Worm (Caenorhabditis elegans): ENCODE data around the gene josd-1.

DNA sequence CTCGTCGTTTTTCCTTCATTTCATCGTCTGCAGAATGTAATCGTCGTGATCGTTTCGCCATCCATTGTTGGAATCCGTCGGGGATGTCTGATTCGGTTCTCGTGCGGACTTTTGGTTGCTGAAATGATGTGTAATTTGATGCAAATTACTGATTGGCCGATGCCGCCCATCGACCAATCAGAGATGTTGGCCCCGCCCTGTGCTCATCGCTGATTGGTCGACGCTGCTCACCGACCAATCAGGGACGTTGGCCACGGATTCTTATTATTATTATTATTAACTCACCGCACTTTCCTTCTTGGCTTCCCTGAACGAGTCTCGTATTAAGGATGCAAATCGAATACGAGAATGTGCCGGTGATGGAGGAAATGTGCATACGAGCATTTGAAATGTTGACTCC, 42.4 kb upstream of the josd-1 start:
- no peak for TF ChIP-seq med-1 (GFP tag; optimal IDR thresholded peaks at IDR 0.05; ENCODE audit: insufficient read depth)
- no peak for TF ChIP-seq ztf-29 (GFP tag; IDR thresholded peaks at IDR 0.05)
- TF ChIP-seq tab-1 (GFP tag; IDR thresholded peaks at IDR 0.05), result no peak
- no peak for TF ChIP-seq T22C8.4 (GFP tag; IDR thresholded peaks at IDR 0.05)
- no peak for TF ChIP-seq klf-2 (GFP tag; conservative IDR thresholded peaks at IDR 0.05)
- no peak for TF ChIP-seq cog-1 (tag; optimal IDR thresholded peaks at IDR 0.05)

Data from whole organism, midembryonic.